Worm (Caenorhabditis elegans) whole organism, L4/young adult: ENCODE results near the gene str-217.

Experiments
- W03F9.2 ChIP-seq: fragments of 150-350 bp; optimal IDR thresholded peaks from 2 replicates; lab custom pipeline; 2014; ENCODE audit warnings: missing biosample characterization, missing genetic modification characterization
- dao-5 ChIP-seq: sonication (generic microtip); optimal IDR thresholded peaks from 2 replicates; lab custom pipeline; 2016; ENCODE audit warnings: missing genotype, missing genetic modification characterization, moderate library complexity, missing compliant biosample characterization
- him-1 ChIP-seq: sonication (generic microtip); optimal IDR thresholded peaks from 2 replicates; lab custom pipeline; 2016; ENCODE audit warnings: missing genotype, missing genetic modification reagents, missing genetic modification characterization, missing compliant biosample characterization

- TF ChIP-seq W03F9.2 (tag; lab: Kevin White, UChicago) (no peak), him-1 (tag; lab: Kevin White, UChicago) (no peak), dao-5 (tag; lab: Kevin White, UChicago) (no peak)
These were observed 44.4 kb upstream of the str-217 start, which contains the start of gene F28B1.2 for ce11 chrV:17044500-17044899.
